Worm (Caenorhabditis elegans): ENCODE measurements around the gene arx-4.

arx-4 gene

DNA sequence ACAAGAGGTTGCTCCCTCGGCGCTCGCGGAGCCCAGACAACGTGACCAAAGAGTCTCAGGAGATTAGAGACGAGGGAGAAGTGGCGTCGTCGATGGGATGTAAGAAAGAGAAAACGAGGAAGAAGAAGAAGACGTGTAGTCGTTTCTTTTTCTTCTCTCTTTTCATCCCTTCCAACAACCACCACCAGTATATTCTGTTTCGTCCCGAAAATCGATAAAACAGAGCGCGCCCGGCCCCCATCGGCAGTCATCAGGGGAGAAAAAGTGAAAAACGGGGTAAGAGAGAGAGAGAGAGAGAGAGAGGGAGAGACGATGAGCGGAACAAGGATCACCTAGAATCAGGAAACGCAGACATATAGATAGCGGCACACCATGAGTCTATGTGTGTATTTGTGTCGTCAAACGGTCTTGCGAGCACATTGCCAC, 25.8 kb downstream of the arx-4 start (continued):
- TF ChIP-seq nhr-10 (tag; optimal IDR thresholded peaks at IDR 0.05): no peak
- TF ChIP-seq dmd-6 (GFP tag; IDR thresholded peaks at IDR 0.05): peak; percentile 77
- no peak for TF ChIP-seq fos-1 (tag; optimal IDR thresholded peaks at IDR 0.05)

DNA sequence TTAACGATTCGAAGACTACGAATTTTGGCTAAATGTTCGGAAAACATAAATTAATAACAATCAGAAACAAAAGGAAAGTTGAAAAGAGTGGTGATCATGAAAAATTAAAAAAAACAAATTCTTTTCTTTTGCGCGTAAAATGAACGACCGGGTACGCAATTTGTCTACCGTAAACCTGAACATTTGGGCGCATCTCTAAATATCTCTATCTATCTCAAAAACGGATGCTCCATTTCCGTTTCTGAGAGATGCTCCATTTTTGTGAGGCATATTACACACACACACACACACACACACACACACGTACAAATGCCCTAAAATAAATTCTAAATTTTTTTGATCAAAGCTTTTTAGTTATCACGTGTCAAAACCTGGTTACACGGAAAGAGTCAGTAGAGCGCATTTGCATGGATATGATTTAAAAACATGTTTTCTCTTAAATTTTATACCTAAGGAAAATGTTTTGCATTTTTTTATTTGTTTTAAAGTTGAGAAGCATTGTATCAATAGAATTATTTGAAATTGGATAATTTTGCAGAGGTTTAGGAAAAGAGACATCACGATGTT, 27.0 kb downstream of the arx-4 start:
- TF ChIP-seq hlh-30 (tag; optimal IDR thresholded peaks at IDR 0.05; ENCODE audit: insufficient read depth) (peak; percentile 50), lin-38 (GFP tag; IDR thresholded peaks at IDR 0.05) (peak; percentile 44), daf-16 (GFP tag; optimal IDR thresholded peaks at IDR 0.05) (no peak), daf-16 (tag; optimal IDR thresholded peaks at IDR 0.05) (peak; percentile 26), dpl-1 (GFP tag; optimal IDR thresholded peaks at IDR 0.05) (no peak), lsy-2 (tag; optimal IDR thresholded peaks at IDR 0.05) (peak in 1 of 2 experiments; percentile 52), madf-9 (GFP tag; conservative IDR thresholded peaks at IDR 0.05) (no peak), T20F7.1 (GFP tag; optimal IDR thresholded peaks at IDR 0.05) (peak; percentile 23)

DNA sequence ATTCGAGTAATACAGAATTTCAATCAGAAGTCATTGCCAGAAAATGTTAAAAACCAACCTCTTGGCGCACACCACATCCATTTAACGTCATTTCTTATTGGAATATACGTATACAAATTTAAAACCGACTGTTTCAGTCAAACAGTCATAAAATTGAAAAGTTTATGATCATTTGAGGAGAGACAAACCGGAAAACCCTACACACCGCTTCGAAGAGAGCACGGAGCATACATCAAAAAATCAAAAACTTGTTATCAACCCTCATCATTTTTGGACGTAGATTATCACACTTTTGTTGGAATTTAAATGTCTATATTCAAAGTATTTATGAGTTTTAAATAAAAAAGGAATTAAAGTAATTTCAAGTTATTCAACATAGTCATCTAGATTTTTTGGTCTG, 28.9 kb downstream of the arx-4 start, which contains the start of gene T24C4.10:
Gene T24C4.10 (minus strand): TSS at position 230 of the 400 bp plus-strand sequence.
- TF ChIP-seq Y75B8A.6 (GFP tag; IDR thresholded peaks at IDR 0.05): no peak
- TF ChIP-seq nhr-28 (tag; optimal IDR thresholded peaks at IDR 0.05): peak; percentile 45
- peak; percentile 61; the same call in 1 of the 2 replicates for TF ChIP-seq php-3 (GFP tag; IDR thresholded peaks at IDR 0.05)
- TF ChIP-seq egl-43 (GFP tag; IDR thresholded peaks at IDR 0.05): no peak
- TF ChIP-seq hlh-30 (tag; optimal IDR thresholded peaks at IDR 0.05; ENCODE audit: insufficient read depth): no peak
- no peak for TF ChIP-seq unc-130 (GFP tag; optimal IDR thresholded peaks at IDR 0.05)
- TF ChIP-seq nhr-48 (tag; optimal IDR thresholded peaks at IDR 0.05): no peak
- no peak for TF ChIP-seq arid-1 (GFP tag; conservative IDR thresholded peaks at IDR 0.05)
- no peak for TF ChIP-seq ctbp-1 (GFP tag; IDR thresholded peaks at IDR 0.05)
- TF ChIP-seq ztf-7 (tag; optimal IDR thresholded peaks at IDR 0.05): no peak
- TF ChIP-seq egl-27 (tag; optimal IDR thresholded peaks at IDR 0.05): no peak
- TF ChIP-seq nhr-10 (tag; optimal IDR thresholded peaks at IDR 0.05): no peak
- no peak for TF ChIP-seq nhr-76 (tag; optimal IDR thresholded peaks at IDR 0.05)
- TF ChIP-seq F44E2.7 (GFP tag; IDR thresholded peaks at IDR 0.05): no peak
- no peak for TF ChIP-seq zip-11 (GFP tag; IDR thresholded peaks at IDR 0.05)
- no peak for TF ChIP-seq zip-2 (tag; optimal IDR thresholded peaks at IDR 0.05)
- no peak for TF ChIP-seq madf-5 (GFP tag; IDR thresholded peaks at IDR 0.05)
- no peak for TF ChIP-seq ceh-28 (tag; optimal IDR thresholded peaks at IDR 0.05)
- no peak for TF ChIP-seq jun-1 (tag; optimal IDR thresholded peaks at IDR 0.05)
- no peak for TF ChIP-seq madf-9 (GFP tag; conservative IDR thresholded peaks at IDR 0.05)
- no peak for TF ChIP-seq F49E8.2 (tag; optimal IDR thresholded peaks at IDR 0.05; ENCODE audit: borderline replicate concordance)
- TF ChIP-seq fos-1 (tag; optimal IDR thresholded peaks at IDR 0.05): no peak
- TF ChIP-seq zag-1 (tag; optimal IDR thresholded peaks at IDR 0.05): no peak
- peak; percentile 45; the same call in 1 of the 2 replicates for TF ChIP-seq dmd-6 (GFP tag; IDR thresholded peaks at IDR 0.05)
- peak; percentile 36 for TF ChIP-seq dve-1 (tag; optimal IDR thresholded peaks at IDR 0.05; ENCODE audit: insufficient read depth)
- TF ChIP-seq nhr-111 (GFP tag; optimal IDR thresholded peaks at IDR 0.05): no peak
- no peak for TF ChIP-seq Y5F2A.4 (GFP tag; optimal IDR thresholded peaks at IDR 0.05)
- TF ChIP-seq lin-39 (tag; optimal IDR thresholded peaks at IDR 0.05): no peak
- TF ChIP-seq F37D6.2 (tag; optimal IDR thresholded peaks at IDR 0.05): no peak
- no peak for TF ChIP-seq mxl-3 (GFP tag; optimal IDR thresholded peaks at IDR 0.05)
- TF ChIP-seq aha-1 (tag): no peak
- peak; percentile 35 for TF ChIP-seq hlh-11 (tag; optimal IDR thresholded peaks at IDR 0.05)
- no peak for TF ChIP-seq T26A8.4 (GFP tag; IDR thresholded peaks at IDR 0.05)
- no peak for TF ChIP-seq snpc-4 (tag; optimal IDR thresholded peaks at IDR 0.05)
- TF ChIP-seq tag-97 (GFP tag; IDR thresholded peaks at IDR 0.05): no peak
- no peak for TF ChIP-seq zfp-3 (GFP tag; conservative IDR thresholded peaks at IDR 0.05)
- no peak for TF ChIP-seq F26F4.8 (GFP tag; conservative IDR thresholded peaks at IDR 0.05)
- no peak for TF ChIP-seq dpl-1 (GFP tag; optimal IDR thresholded peaks at IDR 0.05)
- no peak for TF ChIP-seq nhr-11 (tag; optimal IDR thresholded peaks at IDR 0.05)
- no peak for TF ChIP-seq T20F7.1 (GFP tag; optimal IDR thresholded peaks at IDR 0.05)
- TF ChIP-seq spr-1 (tag; optimal IDR thresholded peaks at IDR 0.05): no peak
- no peak for TF ChIP-seq dmd-8 (GFP tag; IDR thresholded peaks at IDR 0.05)
- TF ChIP-seq ceh-82 (tag; optimal IDR thresholded peaks at IDR 0.05): no peak
- TF ChIP-seq mep-1 (tag; optimal IDR thresholded peaks at IDR 0.05): no peak
